Worm (Caenorhabditis elegans) whole organism, late embryonic: Measurements from ENCODE around the gene F44E5.1.

Experiments used
- C38D4.7 ChIP-seq: fragments of 200-800 bp; sonication (Bioruptor generic); optimal IDR thresholded peaks from 2 replicates; lab custom pipeline; 2018; ENCODE audit warnings: mild to moderate bottlenecking, missing genetic modification characterization, moderate library complexity, missing compliant biosample characterization
- ama-1 ChIP-seq: fragments of 150-350 bp; optimal IDR thresholded peaks from 2 replicates; lab custom pipeline; 2014
- ceh-6 ChIP-seq: fragments of 200-800 bp; sonication (Bioruptor generic); optimal IDR thresholded peaks from 2 replicates; lab custom pipeline; 2018; ENCODE audit warnings: mild to moderate bottlenecking, missing genetic modification characterization, missing compliant biosample characterization
- elt-4 ChIP-seq: sonication (generic microtip); optimal IDR thresholded peaks from 2 replicates; lab custom pipeline; 2016; ENCODE audit warnings: missing genetic modification characterization, missing compliant biosample characterization
- hlh-30 ChIP-seq: sonication (generic microtip); optimal IDR thresholded peaks from 2 replicates; lab custom pipeline; 2017; ENCODE audit warnings: antibody characterized with exemption, missing genetic modification characterization, missing compliant biosample characterization; ENCODE audit not compliant: insufficient read depth
- nfya-1 ChIP-seq: sonication (generic microtip); optimal IDR thresholded peaks from 2 replicates; lab custom pipeline; 2017; ENCODE audit warnings: missing genetic modification characterization, mild to moderate bottlenecking, missing compliant biosample characterization, antibody characterized with exemption, moderate library complexity
- odd-2 ChIP-seq: sonication (generic microtip); optimal IDR thresholded peaks from 2 replicates; lab custom pipeline; 2017; ENCODE audit warnings: antibody characterized with exemption, mild to moderate bottlenecking, missing genetic modification characterization, missing compliant biosample characterization
- pha-2 ChIP-seq: sonication (generic microtip); optimal IDR thresholded peaks from 2 replicates; lab custom pipeline; 2017; ENCODE audit warnings: mild to moderate bottlenecking, missing genetic modification characterization, missing compliant biosample characterization
- sdc-2 ChIP-seq: sonication (generic microtip); optimal IDR thresholded peaks from 2 replicates; lab custom pipeline; 2016; ENCODE audit warnings: missing genotype, missing genetic modification characterization, missing compliant biosample characterization
- sox-4 ChIP-seq: sonication (generic microtip); optimal IDR thresholded peaks from 2 replicates; lab custom pipeline; 2017; ENCODE audit warnings: mild to moderate bottlenecking, missing genetic modification characterization, inconsistent platforms, missing compliant biosample characterization
- tbx-2 ChIP-seq: sonication (generic microtip); optimal IDR thresholded peaks from 2 replicates; lab custom pipeline; 2016; ENCODE audit warnings: missing genetic modification characterization, missing compliant biosample characterization
- unc-42 ChIP-seq: sonication (generic microtip); optimal IDR thresholded peaks from 2 replicates; lab custom pipeline; 2016; ENCODE audit warnings: missing genotype, missing genetic modification characterization, missing compliant biosample characterization

- no peak for TF ChIP-seq sdc-2 (tag; lab: Kevin White, UChicago)
- no peak for TF ChIP-seq ceh-6 (GFP tag; lab: Kevin White, UChicago)
- no peak for TF ChIP-seq elt-4 (tag; lab: Kevin White, UChicago)
- TF ChIP-seq odd-2 (tag; lab: Kevin White, UChicago) = no peak
- no peak for TF ChIP-seq tbx-2 (tag; lab: Kevin White, UChicago)
- no peak for TF ChIP-seq ama-1 (lab: Kevin White, UChicago)
- no peak for TF ChIP-seq unc-42 (tag; lab: Kevin White, UChicago)
- no peak for TF ChIP-seq C38D4.7 (GFP tag; lab: Kevin White, UChicago)
- TF ChIP-seq pha-2 = no peak
- TF ChIP-seq hlh-30 (tag; lab: Kevin White, UChicago) = no peak
- no peak for TF ChIP-seq sox-4 (tag; lab: Kevin White, UChicago)
- TF ChIP-seq nfya-1 (tag; lab: Kevin White, UChicago) = peak; percentile 18
Measured at ce11 chrII:11747889-11748288, 26.5 kb downstream of the F44E5.1 start.
